Worm (Caenorhabditis elegans): ENCODE data around the gene R01E6.7.

Gene R01E6.7

DNA sequence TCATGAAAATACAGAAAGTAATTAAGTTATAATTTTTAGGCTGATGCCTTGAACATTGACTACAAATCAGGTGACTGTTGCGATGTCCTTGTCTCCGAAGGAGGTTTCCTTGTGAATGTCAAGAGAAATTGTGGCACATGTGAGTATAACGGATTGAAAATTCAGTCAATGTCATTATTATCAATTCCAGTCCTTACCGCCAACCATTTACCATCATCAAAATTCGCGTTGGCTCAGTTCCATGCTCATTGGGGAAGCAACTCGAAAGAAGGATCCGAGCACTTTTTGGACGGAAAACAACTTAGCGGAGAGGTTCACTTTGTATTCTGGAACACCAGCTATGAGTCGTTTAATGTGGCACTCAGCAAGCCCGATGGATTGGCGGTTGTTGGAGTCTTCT, 26.4 kb downstream of the R01E6.7 start:
- no peak for TF ChIP-seq pha-4 (tag; optimal IDR thresholded peaks at IDR 0.05)
- no peak for TF ChIP-seq R02D3.7 (tag; optimal IDR thresholded peaks at IDR 0.05)
- TF ChIP-seq ceh-28 (tag; optimal IDR thresholded peaks at IDR 0.05): no peak
- peak; percentile 51 for TF ChIP-seq ama-1 (optimal IDR thresholded peaks at IDR 0.05)

DNA sequence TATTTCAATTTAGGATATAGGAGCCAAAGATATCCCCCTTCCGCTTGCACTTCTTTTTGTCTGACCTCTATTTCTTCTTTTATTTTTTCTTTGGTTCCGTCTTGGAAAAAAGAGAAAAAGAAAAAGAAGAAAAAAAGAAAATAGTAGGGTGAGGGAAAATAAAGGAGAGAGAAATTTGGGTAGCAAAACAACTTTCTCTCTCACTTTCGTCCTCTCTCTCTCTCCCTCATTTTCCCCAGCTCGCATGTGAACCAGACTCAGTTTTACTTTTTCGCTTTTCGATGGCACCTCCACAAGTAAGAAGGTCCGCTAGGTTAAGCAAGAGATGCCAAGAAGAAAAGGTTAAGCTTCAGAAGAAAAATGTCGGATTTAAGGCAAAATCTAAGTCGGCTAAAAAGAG, 27.0 kb downstream of the R01E6.7 start:
- TF ChIP-seq nhr-237 (tag; optimal IDR thresholded peaks at IDR 0.05) (no peak), nfya-1 (tag; optimal IDR thresholded peaks at IDR 0.05; ENCODE audit: insufficient read depth) (peak; percentile 41), snpc-4 (tag; optimal IDR thresholded peaks at IDR 0.05) (no peak), lin-39 (tag; optimal IDR thresholded peaks at IDR 0.05) (peak; percentile 30), ztf-4 (tag; optimal IDR thresholded peaks at IDR 0.05) (peak; percentile 22), hmg-11 (tag; optimal IDR thresholded peaks at IDR 0.05) (peak; percentile 23), ama-1 (optimal IDR thresholded peaks at IDR 0.05) (peak; percentile 86)

DNA sequence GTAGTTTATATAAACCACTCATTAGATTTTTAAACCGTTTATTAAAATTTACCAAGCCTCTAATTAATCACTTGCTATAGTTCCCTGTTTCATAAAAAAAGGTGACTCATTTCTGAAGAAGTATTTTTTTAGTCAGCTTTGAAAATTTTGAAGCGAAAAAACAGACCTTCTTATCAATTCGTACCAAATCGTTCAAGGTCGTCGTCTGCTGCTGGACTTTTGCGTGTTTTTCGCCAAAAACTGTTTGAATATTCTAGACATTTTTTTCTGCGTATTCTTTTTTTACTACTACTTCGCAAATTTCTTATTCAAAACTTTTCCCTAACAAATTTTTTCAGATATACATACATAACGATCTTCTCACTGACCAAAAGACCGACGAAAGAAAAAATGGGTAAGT, 27.5 kb downstream of the R01E6.7 start, which contains the start of gene cah-4:
TSS of gene cah-4 (plus strand) at position 339 of the 400 bp plus-strand sequence.
- TF ChIP-seq ama-1 (optimal IDR thresholded peaks at IDR 0.05): peak; percentile 94
- no peak for TF ChIP-seq ceh-82 (tag; optimal IDR thresholded peaks at IDR 0.05)

DNA sequence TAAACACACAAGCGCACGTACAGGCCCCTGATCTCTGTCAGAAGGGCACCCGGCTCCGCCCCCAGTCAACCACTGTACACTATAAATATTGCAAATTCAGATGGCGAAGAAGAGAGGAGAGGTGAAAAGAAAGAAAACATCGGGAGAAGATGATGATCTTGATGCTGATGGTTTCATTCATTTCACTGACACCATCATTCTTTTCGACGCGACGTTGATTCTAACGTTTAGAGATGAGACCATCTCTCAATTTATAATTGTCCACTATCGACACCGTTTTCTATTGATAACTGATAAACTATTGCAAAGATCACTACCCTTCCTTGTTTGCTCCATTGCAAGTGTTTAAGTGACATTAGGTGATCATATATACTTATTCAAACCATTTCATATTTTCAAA, 28.4 kb downstream of the R01E6.7 start:
- no peak for TF ChIP-seq jun-1 (tag; optimal IDR thresholded peaks at IDR 0.05)
- TF ChIP-seq ama-1 (optimal IDR thresholded peaks at IDR 0.05): peak; percentile 85
- TF ChIP-seq elt-2 (tag; optimal IDR thresholded peaks at IDR 0.05): no peak
- no peak for TF ChIP-seq ceh-82 (tag; optimal IDR thresholded peaks at IDR 0.05)
- no peak for TF ChIP-seq sea-2 (GFP tag; optimal IDR thresholded peaks at IDR 0.05)
- TF ChIP-seq mml-1 (tag; optimal IDR thresholded peaks at IDR 0.05): no peak
- no peak for TF ChIP-seq pqm-1 (tag; optimal IDR thresholded peaks at IDR 0.05)
- TF ChIP-seq ceh-9 (tag; optimal IDR thresholded peaks at IDR 0.05): no peak
- TF ChIP-seq lin-15B (tag; optimal IDR thresholded peaks at IDR 0.05): no peak
- TF ChIP-seq hmg-11 (tag; optimal IDR thresholded peaks at IDR 0.05): no peak
- peak in 1 of 3 experiments; percentile 74 for TF ChIP-seq elt-3 (tag; optimal IDR thresholded peaks at IDR 0.05)
- TF ChIP-seq nfya-1 (tag; optimal IDR thresholded peaks at IDR 0.05; ENCODE audit: insufficient read depth): no peak
- TF ChIP-seq ceh-28 (tag; optimal IDR thresholded peaks at IDR 0.05): no peak
- peak; percentile 37 for TF ChIP-seq elt-1 (tag; optimal IDR thresholded peaks at IDR 0.05)
- no peak for TF ChIP-seq nhr-67 (tag; optimal IDR thresholded peaks at IDR 0.05)
- TF ChIP-seq nhr-25 (tag; optimal IDR thresholded peaks at IDR 0.05): peak; percentile 24
- no peak for TF ChIP-seq snpc-4 (tag; optimal IDR thresholded peaks at IDR 0.05)
- no peak for TF ChIP-seq nhr-76 (tag; optimal IDR thresholded peaks at IDR 0.05)
- peak; percentile 29 for TF ChIP-seq nhr-23 (tag; optimal IDR thresholded peaks at IDR 0.05)
- TF ChIP-seq unc-62 (GFP tag; optimal IDR thresholded peaks at IDR 0.05): no peak
- TF ChIP-seq skn-1 (tag; optimal IDR thresholded peaks at IDR 0.05): no peak
- TF ChIP-seq egl-27 (tag; optimal IDR thresholded peaks at IDR 0.05): no peak
- no peak for TF ChIP-seq ztf-11 (tag; optimal IDR thresholded peaks at IDR 0.05)
- TF ChIP-seq nhr-43 (tag; optimal IDR thresholded peaks at IDR 0.05; ENCODE audit: poor library complexity, severe bottlenecking): peak; percentile 35
- no peak for TF ChIP-seq pha-4 (tag; optimal IDR thresholded peaks at IDR 0.05)
- TF ChIP-seq ztf-4 (tag; optimal IDR thresholded peaks at IDR 0.05): no peak
- no peak for TF ChIP-seq ZK546.5 (tag; optimal IDR thresholded peaks at IDR 0.05)
- TF ChIP-seq nhr-77 (tag; optimal IDR thresholded peaks at IDR 0.05): no peak
- TF ChIP-seq aly-2 (tag; optimal IDR thresholded peaks at IDR 0.05): no peak
- no peak for TF ChIP-seq eor-1 (tag; optimal IDR thresholded peaks at IDR 0.05)
- no peak for TF ChIP-seq fos-1 (tag; optimal IDR thresholded peaks at IDR 0.05)

DNA sequence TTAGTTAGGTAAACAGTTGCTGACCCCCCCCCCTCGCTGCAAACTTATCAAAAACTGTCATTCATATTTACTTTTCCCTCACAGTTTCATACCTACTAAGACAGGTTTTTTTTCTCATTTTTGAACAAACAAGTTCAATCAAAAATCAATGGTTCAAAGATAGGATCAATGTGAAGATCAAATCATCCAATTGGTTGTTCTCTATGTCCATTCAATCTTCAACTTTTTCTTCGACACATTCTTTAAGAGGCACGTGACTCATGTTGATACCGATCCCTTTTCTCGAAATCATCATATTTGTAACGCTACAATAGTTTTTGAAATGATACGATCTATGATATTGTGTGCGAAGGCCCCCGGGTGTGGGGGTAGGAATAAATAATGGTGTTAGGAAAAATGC, 30.1 kb downstream of the R01E6.7 start:
- TF ChIP-seq ceh-9 (tag; optimal IDR thresholded peaks at IDR 0.05): no peak
- TF ChIP-seq jun-1 (tag; optimal IDR thresholded peaks at IDR 0.05): peak; percentile 46
- TF ChIP-seq egl-5 (tag; optimal IDR thresholded peaks at IDR 0.05): no peak
- TF ChIP-seq daf-12 (tag; optimal IDR thresholded peaks at IDR 0.05): no peak
- no peak for TF ChIP-seq skn-1 (tag; optimal IDR thresholded peaks at IDR 0.05)
- TF ChIP-seq elt-2 (tag; optimal IDR thresholded peaks at IDR 0.05): peak; percentile 6
- no peak for TF ChIP-seq unc-62 (GFP tag; optimal IDR thresholded peaks at IDR 0.05)
- peak; percentile 72 for TF ChIP-seq nhr-43 (tag; optimal IDR thresholded peaks at IDR 0.05; ENCODE audit: poor library complexity, severe bottlenecking)
- peak; percentile 97 for TF ChIP-seq elt-1 (tag; optimal IDR thresholded peaks at IDR 0.05)
- no peak for TF ChIP-seq fkh-10 (GFP tag; optimal IDR thresholded peaks at IDR 0.05)
- TF ChIP-seq nhr-23 (tag; optimal IDR thresholded peaks at IDR 0.05): peak; percentile 70
- peak; percentile 40 for TF ChIP-seq pha-4 (tag; optimal IDR thresholded peaks at IDR 0.05)
- TF ChIP-seq nhr-76 (tag; optimal IDR thresholded peaks at IDR 0.05): no peak
- no peak for TF ChIP-seq sea-2 (GFP tag; optimal IDR thresholded peaks at IDR 0.05)
- no peak for TF ChIP-seq nhr-12 (tag; optimal IDR thresholded peaks at IDR 0.05)
- no peak for TF ChIP-seq ztf-4 (tag; optimal IDR thresholded peaks at IDR 0.05)
- no peak for TF ChIP-seq lin-39 (tag; optimal IDR thresholded peaks at IDR 0.05)
- peak; percentile 21 for TF ChIP-seq ceh-28 (tag; optimal IDR thresholded peaks at IDR 0.05)
- TF ChIP-seq nhr-25 (tag; optimal IDR thresholded peaks at IDR 0.05): peak; percentile 70
- TF ChIP-seq fos-1 (tag; optimal IDR thresholded peaks at IDR 0.05): no peak
- TF ChIP-seq R02D3.7 (tag; optimal IDR thresholded peaks at IDR 0.05): no peak
- TF ChIP-seq mml-1 (tag; optimal IDR thresholded peaks at IDR 0.05): no peak
- TF ChIP-seq egl-27 (tag; optimal IDR thresholded peaks at IDR 0.05): no peak
- no peak for TF ChIP-seq ama-1 (optimal IDR thresholded peaks at IDR 0.05)
- peak; percentile 45 to 62 (median 46) for TF ChIP-seq elt-3 (tag; optimal IDR thresholded peaks at IDR 0.05)
- no peak for TF ChIP-seq mdl-1 (tag; optimal IDR thresholded peaks at IDR 0.05)

Measured in whole organism, L3 larva.